Fruit fly (Drosophila melanogaster) whole organism, wandering third instar larva: Measurements from ENCODE around the gene CG17568.

Experiments used
- Abd-B ChIP-seq: fragments of >200 bp; optimal IDR thresholded peaks from 2 replicates; lab custom pipeline; 2017; ENCODE audit warnings: missing biosample characterization, missing genetic modification characterization
- CG32264 ChIP-seq: fragments of 200-800 bp; sonication (Bioruptor generic); optimal IDR thresholded peaks from 2 replicates; lab custom pipeline; 2016; ENCODE audit warnings: missing biosample characterization, missing genetic modification characterization
- CG9705 ChIP-seq: fragments of 200-800 bp; sonication (Bioruptor generic); optimal IDR thresholded peaks from 2 replicates; lab custom pipeline; 2018; ENCODE audit warnings: missing biosample characterization, mild to moderate bottlenecking, missing genetic modification characterization
- CrebA ChIP-seq: fragments of 200-800 bp; sonication (Bioruptor generic); optimal IDR thresholded peaks from 2 replicates; lab custom pipeline; 2016; ENCODE audit warnings: missing biosample characterization, mild to moderate bottlenecking, missing genetic modification characterization, borderline replicate concordance
- Dfd ChIP-seq: fragments of >200 bp; optimal IDR thresholded peaks from 2 replicates; lab custom pipeline; 2017; ENCODE audit warnings: missing biosample characterization, missing genetic modification characterization
- Dif ChIP-seq: fragments of 200-275, 200-300 bp; sonication (Bioruptor generic); optimal IDR thresholded peaks from 2 replicates; lab custom pipeline; 2018; ENCODE audit warnings: missing biosample characterization, missing genetic modification characterization; ENCODE audit not compliant: partially characterized antibody
- GATAd ChIP-seq: sonication (Bioruptor generic); optimal IDR thresholded peaks from 2 replicates; lab custom pipeline; 2016; ENCODE audit warnings: missing biosample characterization, missing genetic modification characterization
- HLH106 ChIP-seq: fragments of 200-800 bp; optimal IDR thresholded peaks from 3 replicates; lab custom pipeline; 2019; ENCODE audit warnings: missing biosample characterization, mild to moderate bottlenecking, missing genetic modification characterization, moderate library complexity
- Hnf4 ChIP-seq: fragments of 200-800 bp; sonication (Bioruptor generic); optimal IDR thresholded peaks from 2 replicates; lab custom pipeline; 2016; ENCODE audit warnings: missing biosample characterization, mild to moderate bottlenecking, missing genetic modification characterization
- Hr78 ChIP-seq: fragments of >200 bp; optimal IDR thresholded peaks from 2 replicates; lab custom pipeline; 2017; ENCODE audit warnings: missing biosample characterization, missing genetic modification characterization
- Hr83 ChIP-seq: fragments of 200-300 bp; sonication (Bioruptor generic); optimal IDR thresholded peaks from 2 replicates; lab custom pipeline; 2016; ENCODE audit warnings: missing biosample characterization, mild to moderate bottlenecking, missing genetic modification characterization, moderate library complexity; ENCODE audit not compliant: poor library complexity, severe bottlenecking
- Jra ChIP-seq: sonication (Bioruptor generic); optimal IDR thresholded peaks from 2 replicates; lab custom pipeline; 2016; ENCODE audit warnings: missing biosample characterization, missing genetic modification characterization
- Mio ChIP-seq: sonication (Bioruptor generic); optimal IDR thresholded peaks from 2 replicates; lab custom pipeline; 2016; ENCODE audit warnings: missing biosample characterization, missing genetic modification characterization
- Myc ChIP-seq: fragments of >200 bp; optimal IDR thresholded peaks from 2 replicates; lab custom pipeline; 2017
- N ChIP-seq: fragments of >200 bp; optimal IDR thresholded peaks from 2 replicates; lab custom pipeline; 2018; ENCODE audit warnings: missing biosample characterization, missing external identifiers, missing genetic modification characterization
- OdsH ChIP-seq: fragments of 200-800 bp; sonication (Bioruptor generic); optimal IDR thresholded peaks from 2 replicates; lab custom pipeline; 2016; ENCODE audit warnings: missing biosample characterization, mild to moderate bottlenecking, missing genetic modification characterization
- Rel ChIP-seq, 2 experiments: fragments of 200-800 bp; sonication (Bioruptor generic) in 1 of 2; optimal IDR thresholded peaks; 2 replicates in 1 of 2; 3 replicates in 1 of 2; lab custom pipeline; 2016 to 2019; ENCODE audit warnings: mild to moderate bottlenecking in 2 of 2, missing biosample characterization in 2 of 2, missing genetic modification characterization in 2 of 2, moderate library complexity in 1 of 2
- Sp1 ChIP-seq: fragments of 200-800 bp; sonication (Bioruptor generic); optimal IDR thresholded peaks from 3 replicates; lab custom pipeline; 2019; ENCODE audit warnings: missing biosample characterization, mild to moderate bottlenecking, missing genetic modification characterization, moderate library complexity
- Vsx2 ChIP-seq: fragments of 200-300, 225-300 bp; sonication (Bioruptor generic); optimal IDR thresholded peaks from 2 replicates; lab custom pipeline; 2018; ENCODE audit warnings: missing biosample characterization, missing genetic modification characterization; ENCODE audit not compliant: partially characterized antibody
- br ChIP-seq: fragments of 200-800 bp; sonication (Bioruptor generic); optimal IDR thresholded peaks from 2 replicates; lab custom pipeline; 2016; ENCODE audit warnings: missing biosample characterization, missing genetic modification characterization
- brk ChIP-seq: fragments of 200-800 bp; sonication (Bioruptor generic); optimal IDR thresholded peaks from 2 replicates; lab custom pipeline; 2016; ENCODE audit warnings: missing biosample characterization, mild to moderate bottlenecking, missing genetic modification characterization
- dl ChIP-seq, 2 experiments: fragments of 175-275, 200-275 bp in 1 of 2; fragments of 200-275 bp in 1 of 2; sonication (Bioruptor generic); optimal IDR thresholded peaks; lab custom pipeline; 2018; ENCODE audit warnings: mild to moderate bottlenecking in 2 of 2, missing biosample characterization in 2 of 2, missing genetic modification characterization in 2 of 2, moderate library complexity in 2 of 2; ENCODE audit not compliant: partially characterized antibody in 2 of 2, insufficient read depth in 1 of 2
- dmrt93B ChIP-seq: fragments of 200-800 bp; sonication (Bioruptor generic); optimal IDR thresholded peaks from 2 replicates; lab custom pipeline; 2018; ENCODE audit warnings: missing biosample characterization, mild to moderate bottlenecking, missing genetic modification characterization
- dsf ChIP-seq: sonication (Bioruptor generic); optimal IDR thresholded peaks from 2 replicates; lab custom pipeline; 2016; ENCODE audit warnings: missing biosample characterization, missing genetic modification characterization, borderline replicate concordance
- ey ChIP-seq: fragments of 200-800 bp; sonication (Bioruptor generic); optimal IDR thresholded peaks from 2 replicates; lab custom pipeline; 2016; ENCODE audit warnings: missing biosample characterization, missing genetic modification characterization
- foxo ChIP-seq, 2 experiments: fragments of 200-800 bp; sonication (Bioruptor generic); optimal IDR thresholded peaks; 2 replicates in 1 of 2; 3 replicates in 1 of 2; lab custom pipeline; 2016 to 2017; ENCODE audit warnings: missing biosample characterization in 2 of 2, missing genetic modification characterization in 2 of 2
- fru ChIP-seq: fragments of 200-800 bp; sonication (Bioruptor generic); optimal IDR thresholded peaks from 3 replicates; lab custom pipeline; 2016; ENCODE audit warnings: missing biosample characterization, mild to moderate bottlenecking, missing genetic modification characterization
- h ChIP-seq: fragments of 200-800 bp; sonication (Bioruptor generic); optimal IDR thresholded peaks from 3 replicates; lab custom pipeline; 2016; ENCODE audit warnings: missing biosample characterization, mild to moderate bottlenecking, missing genetic modification characterization
- jim ChIP-seq: fragments of 175-275, 200-325 bp; sonication (Bioruptor generic); optimal IDR thresholded peaks from 2 replicates; lab custom pipeline; 2016; ENCODE audit warnings: missing biosample characterization, mild to moderate bottlenecking, missing genetic modification characterization
- lola ChIP-seq: fragments of >200 bp; optimal IDR thresholded peaks from 2 replicates; lab custom pipeline; 2017; ENCODE audit warnings: missing biosample characterization, missing genetic modification characterization
- pan ChIP-seq: fragments of >200 bp; optimal IDR thresholded peaks from 2 replicates; lab custom pipeline; 2017
- psq ChIP-seq: fragments of 200-800 bp; sonication (Bioruptor generic); optimal IDR thresholded peaks from 3 replicates; lab custom pipeline; 2017; ENCODE audit warnings: missing biosample characterization, mild to moderate bottlenecking, missing genetic modification characterization, moderate library complexity
- rgr ChIP-seq: fragments of 200-800 bp; sonication (Bioruptor generic); optimal IDR thresholded peaks from 3 replicates; lab custom pipeline; 2016; ENCODE audit warnings: missing biosample characterization, mild to moderate bottlenecking, missing genetic modification characterization
- sage ChIP-seq: fragments of 200-800 bp; sonication (Bioruptor generic); optimal IDR thresholded peaks from 2 replicates; lab custom pipeline; 2016; ENCODE audit warnings: missing biosample characterization, mild to moderate bottlenecking, missing genetic modification characterization
- sv ChIP-seq: fragments of 200-800 bp; sonication (Bioruptor generic); optimal IDR thresholded peaks from 3 replicates; lab custom pipeline; 2016; ENCODE audit warnings: missing biosample characterization, missing genetic modification characterization
- tai ChIP-seq: sonication (Bioruptor generic); optimal IDR thresholded peaks from 2 replicates; lab custom pipeline; 2016; ENCODE audit warnings: missing biosample characterization, missing genetic modification characterization
- usp ChIP-seq: fragments of >200 bp; optimal IDR thresholded peaks from 2 replicates; lab custom pipeline; 2017; ENCODE audit warnings: missing biosample characterization, missing genetic modification characterization
- woc ChIP-seq: sonication (Bioruptor generic); optimal IDR thresholded peaks from 2 replicates; lab custom pipeline; 2016; ENCODE audit warnings: missing biosample characterization, mild to moderate bottlenecking, missing genetic modification characterization

The CG17568 gene

dm6 chr2L:19131905-19132402, 49.5 kb downstream of the CG17568 start, which contains the start of the genes AsnRS and DCTN6-p27:
AsnRS (minus strand) TSS chr2L:19131954.
DCTN6-p27 (plus strand) TSS chr2L:19132323.
- peak; percentile 85 for TF ChIP-seq Hr83 (GFP tag; lab: Kevin White, UChicago)
- TF ChIP-seq N (GFP tag; lab: Kevin White, UChicago): no peak
- no peak for TF ChIP-seq Hnf4
- TF ChIP-seq ey: peak; percentile 71
- no peak for TF ChIP-seq Abd-B (GFP tag; lab: Kevin White, UChicago)
- peak; percentile 17 for TF ChIP-seq GATAd (GFP tag; lab: Kevin White, UChicago)
- TF ChIP-seq dl (GFP tag; optimal IDR thresholded peaks at IDR 0.05; lab: Kevin White, UChicago; ENCODE audit: insufficient read depth in 1 of 2, partially characterized antibody in 2 of 2): no peak
- no peak for TF ChIP-seq dsf
- TF ChIP-seq psq (GFP tag; lab: Kevin White, UChicago): peak; percentile 68
- peak; percentile 75 for TF ChIP-seq fru (GFP tag; lab: Kevin White, UChicago)
- TF ChIP-seq Rel (GFP tag; optimal IDR thresholded peaks at IDR 0.05; lab: Kevin White, UChicago): no peak
- no peak for TF ChIP-seq Rel (tag; optimal IDR thresholded peaks at IDR 0.05; lab: Kevin White, UChicago)
- peak; percentile 69 for TF ChIP-seq HLH106 (tag; lab: Kevin White, UChicago)
- TF ChIP-seq sage (GFP tag; lab: Kevin White, UChicago): no peak
- TF ChIP-seq Sp1 (GFP tag; lab: Kevin White, UChicago): peak; percentile 63
- TF ChIP-seq CrebA (GFP tag; lab: Kevin White, UChicago): no peak
- no peak for TF ChIP-seq usp (GFP tag; lab: Kevin White, UChicago)
- peak; percentile 23 for TF ChIP-seq Mio (GFP tag; lab: Kevin White, UChicago)
- TF ChIP-seq jim: no peak
- no peak for TF ChIP-seq Jra
- peak; percentile 78 for TF ChIP-seq woc
- peak; percentile 36 for TF ChIP-seq Myc
- TF ChIP-seq sv (GFP tag; lab: Kevin White, UChicago): peak; percentile 78
- no peak for TF ChIP-seq Dfd (GFP tag; lab: Kevin White, UChicago)
- TF ChIP-seq brk (GFP tag; lab: Kevin White, UChicago): no peak
- no peak for TF ChIP-seq lola (GFP tag; lab: Kevin White, UChicago)
- peak; percentile 81 for TF ChIP-seq h (GFP tag; lab: Kevin White, UChicago)
- peak in 1 of 2 experiments; percentile 87 for TF ChIP-seq foxo (GFP tag; optimal IDR thresholded peaks at IDR 0.05; lab: Kevin White, UChicago)
- TF ChIP-seq CG32264 (GFP tag; lab: Kevin White, UChicago): peak; percentile 29
- no peak for TF ChIP-seq pan (lab: Kevin White, UChicago)
- TF ChIP-seq br: no peak
- peak; percentile 57 for TF ChIP-seq dmrt93B (GFP tag; lab: Kevin White, UChicago)
- peak; percentile 75 for TF ChIP-seq rgr (GFP tag; lab: Kevin White, UChicago)
- no peak for TF ChIP-seq Dif
- no peak for TF ChIP-seq Hr78
- no peak for TF ChIP-seq Vsx2 (GFP tag; lab: Kevin White, UChicago)
- TF ChIP-seq tai (GFP tag; lab: Kevin White, UChicago): no peak
- TF ChIP-seq CG9705 (GFP tag; lab: Kevin White, UChicago): peak; percentile 63
- peak; percentile 64 for TF ChIP-seq OdsH
